Worm (Caenorhabditis elegans): ENCODE measurements around the gene fipp-1.
A peak's percentile ranks its signal among the peaks of the same experiment; 100 is the strongest.
"Not testable (repeated sequence)": the region's sequence is repeated elsewhere in the genome, so short reads cannot be mapped to it uniquely, and the experiment has no call there.

Gene fipp-1

ce11 chrV:4332450-4332849, 39.2 kb upstream of the fipp-1 start, which contains the start of gene oac-12:
oac-12 (minus strand) TSS chrV:4332550.
- no peak for TF ChIP-seq ZK546.5 (tag; optimal IDR thresholded peaks at IDR 0.05)
- TF ChIP-seq mdl-1 (tag; optimal IDR thresholded peaks at IDR 0.05): no peak
- TF ChIP-seq eor-1 (tag; optimal IDR thresholded peaks at IDR 0.05): no peak
- no peak for TF ChIP-seq elt-2 (tag; optimal IDR thresholded peaks at IDR 0.05)
- TF ChIP-seq pqm-1 (tag; optimal IDR thresholded peaks at IDR 0.05): no peak
- no peak for TF ChIP-seq zag-1 (tag; optimal IDR thresholded peaks at IDR 0.05)

- not testable (repeated sequence) for TF ChIP-seq egl-5 (tag; optimal IDR thresholded peaks at IDR 0.05); nfya-1 (tag; optimal IDR thresholded peaks at IDR 0.05; ENCODE audit: insufficient read depth); pha-4 (tag; optimal IDR thresholded peaks at IDR 0.05)
Observed at ce11 chrV:4336462-4336861, 35.1 kb upstream of the fipp-1 start, which contains the start of gene irld-1. irld-1 (plus strand) TSS chrV:4336762.

- no peak for TF ChIP-seq nhr-237 (tag; optimal IDR thresholded peaks at IDR 0.05)
- no peak for TF ChIP-seq mdl-1 (tag; optimal IDR thresholded peaks at IDR 0.05)
- TF ChIP-seq pha-4 (tag; optimal IDR thresholded peaks at IDR 0.05): no peak
- no peak for TF ChIP-seq nhr-43 (tag; optimal IDR thresholded peaks at IDR 0.05; ENCODE audit: poor library complexity, severe bottlenecking)
- TF ChIP-seq pqm-1 (tag; optimal IDR thresholded peaks at IDR 0.05): no peak
- no peak for TF ChIP-seq ztf-4 (tag; optimal IDR thresholded peaks at IDR 0.05)
- TF ChIP-seq hmg-11 (tag; optimal IDR thresholded peaks at IDR 0.05): no peak
- TF ChIP-seq R02D3.7 (tag; optimal IDR thresholded peaks at IDR 0.05): no peak
- TF ChIP-seq nhr-77 (tag; optimal IDR thresholded peaks at IDR 0.05): no peak
- no peak for TF ChIP-seq egl-5 (tag; optimal IDR thresholded peaks at IDR 0.05)
- no peak for TF ChIP-seq ceh-9 (tag; optimal IDR thresholded peaks at IDR 0.05)
Observed at ce11 chrV:4339479-4339878, 32.1 kb upstream of the fipp-1 start.

DNA sequence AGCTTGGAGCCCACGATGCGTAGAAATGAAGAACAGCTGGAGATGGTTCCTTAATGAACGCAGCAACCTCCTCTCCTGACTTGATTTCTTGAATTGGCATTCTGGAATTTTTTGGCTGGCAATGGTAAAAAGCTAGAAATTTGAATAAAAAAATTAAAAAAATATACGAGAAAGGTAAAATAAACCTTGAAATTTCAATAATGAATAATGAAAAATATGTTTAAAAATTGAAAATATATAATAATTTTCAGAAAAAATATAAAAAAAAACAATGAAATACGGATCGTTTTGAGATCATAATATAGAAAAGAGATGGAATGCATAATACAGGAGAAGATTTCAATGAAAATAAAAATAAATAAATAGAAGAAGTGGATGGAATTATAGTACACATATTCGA, 30.4 kb upstream of the fipp-1 start, which contains the start of gene glrx-3:
Gene glrx-3, minus strand, starts transcription at position 101 of the 400 bp plus-strand sequence.
- TF ChIP-seq fkh-10 (GFP tag; optimal IDR thresholded peaks at IDR 0.05): no peak

DNA sequence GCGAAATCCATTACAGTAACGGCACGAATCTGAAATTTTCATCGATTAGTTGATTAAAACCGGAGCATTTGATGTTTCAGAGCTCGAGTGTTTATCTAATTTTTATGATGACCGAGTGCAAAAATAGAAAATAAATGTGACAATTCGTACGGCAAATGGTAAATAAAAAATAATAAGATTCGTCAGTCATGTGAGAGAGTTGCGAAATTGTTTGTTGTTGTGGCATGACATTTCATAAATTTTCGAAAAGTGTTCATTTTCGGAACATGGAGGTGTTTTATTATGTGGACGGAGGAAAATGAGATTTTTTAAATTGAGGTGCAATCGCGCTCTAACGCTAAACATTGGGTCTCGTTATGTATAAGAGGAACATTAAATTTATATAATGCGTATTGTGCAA, 29.9 kb upstream of the fipp-1 start:
- TF ChIP-seq ceh-16 (tag; optimal IDR thresholded peaks at IDR 0.05) (no peak), mdl-1 (tag; optimal IDR thresholded peaks at IDR 0.05) (no peak), nhr-43 (tag; optimal IDR thresholded peaks at IDR 0.05; ENCODE audit: poor library complexity, severe bottlenecking) (no peak), pha-4 (tag; optimal IDR thresholded peaks at IDR 0.05) (peak; percentile 27)

DNA sequence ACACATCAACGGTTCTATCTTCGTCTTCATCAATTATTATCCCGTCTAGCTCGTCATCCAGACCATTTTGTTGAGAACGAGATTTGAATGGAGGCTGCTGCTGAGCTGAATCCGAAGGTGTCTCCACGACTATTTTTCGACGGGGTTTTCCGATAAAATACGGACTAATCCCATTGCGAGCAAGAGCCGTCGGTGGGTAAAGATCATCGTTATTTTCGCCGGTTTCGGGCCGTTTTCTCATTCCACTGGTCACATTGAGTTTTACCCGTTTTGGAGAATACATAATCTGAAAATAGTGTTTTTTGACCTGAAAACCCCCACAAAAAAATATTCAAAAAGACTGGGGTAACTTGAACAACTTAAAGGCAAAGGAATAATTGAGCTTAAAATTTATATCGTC, 25.9 kb upstream of the fipp-1 start, which contains the start of gene figl-1:
Gene figl-1, minus strand, starts transcription at position 286 of the 400 bp plus-strand sequence.
- no peak for TF ChIP-seq zag-1 (tag; optimal IDR thresholded peaks at IDR 0.05)
- TF ChIP-seq nhr-43 (tag; optimal IDR thresholded peaks at IDR 0.05; ENCODE audit: poor library complexity, severe bottlenecking): peak; percentile 19
- no peak for TF ChIP-seq elt-1 (tag; optimal IDR thresholded peaks at IDR 0.05)

DNA sequence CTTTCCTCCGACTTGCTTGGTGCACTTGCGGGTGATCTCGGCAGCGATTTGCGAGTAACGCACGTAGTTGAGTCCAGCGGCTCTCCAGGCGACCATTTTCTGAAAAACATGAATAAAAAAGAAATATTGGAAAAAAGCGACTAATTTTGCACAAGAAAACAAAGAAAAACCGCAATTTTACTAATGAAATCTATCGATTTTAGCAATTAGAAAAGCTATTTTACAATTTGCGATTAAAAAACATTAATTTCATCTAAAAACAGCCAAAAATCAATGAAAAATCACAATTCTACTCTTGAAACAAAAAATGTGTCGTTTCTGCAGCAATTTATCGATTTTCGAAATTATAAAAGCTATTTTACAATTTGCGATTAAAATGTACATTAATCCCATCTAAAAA, 25.3 kb upstream of the fipp-1 start, which contains the start of gene hpo-18:
Gene hpo-18, minus strand, starts transcription at position 101 of the 400 bp plus-strand sequence.
- TF ChIP-seq sea-2 (GFP tag; optimal IDR thresholded peaks at IDR 0.05) (no peak), pqm-1 (tag; optimal IDR thresholded peaks at IDR 0.05) (no peak)

- TF ChIP-seq egl-27 (tag; optimal IDR thresholded peaks at IDR 0.05) (no peak), ztf-4 (tag; optimal IDR thresholded peaks at IDR 0.05) (no peak), ceh-9 (tag; optimal IDR thresholded peaks at IDR 0.05) (no peak), ZK546.5 (tag; optimal IDR thresholded peaks at IDR 0.05) (no peak), nhr-25 (tag; optimal IDR thresholded peaks at IDR 0.05) (peak; percentile 68), nhr-43 (tag; optimal IDR thresholded peaks at IDR 0.05; ENCODE audit: poor library complexity, severe bottlenecking) (no peak), ceh-16 (tag; optimal IDR thresholded peaks at IDR 0.05) (no peak), nhr-12 (tag; optimal IDR thresholded peaks at IDR 0.05) (no peak), nhr-23 (tag; optimal IDR thresholded peaks at IDR 0.05) (peak; percentile 42), R02D3.7 (tag; optimal IDR thresholded peaks at IDR 0.05) (no peak), nhr-76 (tag; optimal IDR thresholded peaks at IDR 0.05) (no peak), jun-1 (tag; optimal IDR thresholded peaks at IDR 0.05) (no peak), daf-12 (tag; optimal IDR thresholded peaks at IDR 0.05) (no peak), lsy-12 (tag; optimal IDR thresholded peaks at IDR 0.05) (no peak), aly-2 (tag; optimal IDR thresholded peaks at IDR 0.05) (no peak), lin-39 (tag; optimal IDR thresholded peaks at IDR 0.05) (peak; percentile 27), nhr-28 (tag; optimal IDR thresholded peaks at IDR 0.05) (no peak), egl-5 (tag; optimal IDR thresholded peaks at IDR 0.05) (no peak), ceh-82 (tag; optimal IDR thresholded peaks at IDR 0.05) (no peak), nhr-67 (tag; optimal IDR thresholded peaks at IDR 0.05) (no peak), zag-1 (tag; optimal IDR thresholded peaks at IDR 0.05) (no peak), elt-1 (tag; optimal IDR thresholded peaks at IDR 0.05) (no peak), pqm-1 (tag; optimal IDR thresholded peaks at IDR 0.05) (peak; percentile 21), nhr-11 (tag; optimal IDR thresholded peaks at IDR 0.05) (no peak), elt-3 (tag; optimal IDR thresholded peaks at IDR 0.05) (no peak), eor-1 (tag; optimal IDR thresholded peaks at IDR 0.05) (no peak), nfya-1 (tag; optimal IDR thresholded peaks at IDR 0.05; ENCODE audit: insufficient read depth) (peak; percentile 78), mdl-1 (tag; optimal IDR thresholded peaks at IDR 0.05) (no peak), ama-1 (optimal IDR thresholded peaks at IDR 0.05) (peak; percentile 32)
Observed at ce11 chrV:4346799-4347198, 24.8 kb upstream of the fipp-1 start, which contains the start of gene mcm-7. mcm-7 (plus strand) TSS chrV:4347166.
